Worm (Caenorhabditis elegans) whole organism, young adult: ENCODE data around the gene C39B5.6.

ENCODE experiments used
- B0261.1 ChIP-seq: sonication (generic microtip); optimal IDR thresholded peaks from 2 replicates; lab custom pipeline; 2016; ENCODE audit warnings: mild to moderate bottlenecking, missing genetic modification characterization, moderate library complexity, missing compliant biosample characterization
- F22D6.2 ChIP-seq: sonication (generic microtip); optimal IDR thresholded peaks from 2 replicates; lab custom pipeline; 2016; ENCODE audit warnings: mild to moderate bottlenecking, missing genetic modification characterization, missing compliant biosample characterization
- F49E8.2 ChIP-seq: sonication (generic microtip); optimal IDR thresholded peaks from 3 replicates; lab custom pipeline; 2017; ENCODE audit warnings: missing genetic modification characterization, mild to moderate bottlenecking, missing compliant biosample characterization, antibody characterized with exemption, moderate library complexity; ENCODE audit not compliant: insufficient read depth
- F57A8.1 ChIP-seq: fragments of 200-800 bp; sonication (Bioruptor generic); optimal IDR thresholded peaks from 2 replicates; lab custom pipeline; 2018; ENCODE audit warnings: mild to moderate bottlenecking, missing genetic modification characterization, moderate library complexity, missing compliant biosample characterization
- Y79H2A.3 ChIP-seq: fragments of 200-800 bp; sonication (Bioruptor generic); conservative IDR thresholded peaks from 2 replicates; pipeline ENCODE4 v1.3.6; 2022; ENCODE audit warnings: missing genetic modification reagents, missing genetic modification characterization, missing compliant biosample characterization
- hlh-26 ChIP-seq: fragments of 200-800 bp; sonication (Bioruptor generic); conservative IDR thresholded peaks from 2 replicates; pipeline ENCODE4 v1.3.6; 2022; ENCODE audit warnings: missing genetic modification reagents, missing genetic modification characterization, missing compliant biosample characterization
- hmg-1.2 ChIP-seq: fragments of 200-800 bp; sonication (Bioruptor generic); IDR thresholded peaks from 2 replicates; pipeline ENCODE4 v1.3.6; 2022; ENCODE audit warnings: missing genetic modification reagents, missing genetic modification characterization, missing compliant biosample characterization
- nhr-80 ChIP-seq: sonication (generic microtip); optimal IDR thresholded peaks from 2 replicates; lab custom pipeline; 2016; ENCODE audit warnings: missing genetic modification characterization, missing compliant biosample characterization
- sea-2 ChIP-seq: fragments of 200-800 bp; sonication (Bioruptor generic); IDR thresholded peaks from 2 replicates; pipeline ENCODE4 v1.3.6; 2022; ENCODE audit warnings: missing genetic modification characterization, missing compliant biosample characterization
- unc-62 ChIP-seq: fragments of 150-350 bp; optimal IDR thresholded peaks from 2 replicates; lab custom pipeline; 2014; ENCODE audit warnings: missing biosample characterization, missing genetic modification reagents, missing genetic modification characterization

- TF ChIP-seq F57A8.1 (GFP tag; lab: Kevin White, UChicago) (no peak), hmg-1.2 (GFP tag; lab: Robert Waterston, UW) (no peak), Y79H2A.3 (GFP tag; lab: Robert Waterston, UW) (no peak), B0261.1 (no peak), F49E8.2 (tag; lab: Kevin White, UChicago) (no peak), nhr-80 (peak; percentile 26), hlh-26 (GFP tag; lab: Robert Waterston, UW) (no peak), unc-62 (GFP tag; lab: Kevin White, UChicago) (no peak), F22D6.2 (tag; lab: Kevin White, UChicago) (no peak), sea-2 (no peak)
Observed at ce11 chrIII:2253027-2253499, 55.3 kb downstream of the C39B5.6 start, which contains the start of gene fbxa-73.
